Worm (Caenorhabditis elegans): ENCODE measurements around the gene F37B12.3.

- TF ChIP-seq Y95B8A.8 (GFP tag; IDR thresholded peaks at IDR 0.05), result no peak
- no peak for TF ChIP-seq sdz-38 (tag; optimal IDR thresholded peaks at IDR 0.05)
- no peak for TF ChIP-seq rpc-1 (optimal IDR thresholded peaks at IDR 0.05)
- TF ChIP-seq rpc-1 (tag; optimal IDR thresholded peaks at IDR 0.05), result no peak
Observed at ce11 chrII:9083093-9083492, 41.9 kb upstream of the F37B12.3 start, which contains the start of gene sysm-1.
